Worm (Caenorhabditis elegans) whole organism, late embryonic: ENCODE data around the gene F25B5.5.

ENCODE experiments used
- F13H6.1 ChIP-seq: sonication (generic microtip); optimal IDR thresholded peaks from 2 replicates; lab custom pipeline; 2016; ENCODE audit warnings: missing genetic modification characterization, missing compliant biosample characterization
- K02D7.2 ChIP-seq: sonication (generic microtip); optimal IDR thresholded peaks from 2 replicates; lab custom pipeline; 2017; ENCODE audit warnings: mild to moderate bottlenecking, missing genetic modification characterization, missing compliant biosample characterization
- K09A11.1 ChIP-seq: sonication (generic microtip); optimal IDR thresholded peaks from 2 replicates; lab custom pipeline; 2017; ENCODE audit warnings: antibody characterized with exemption, mild to moderate bottlenecking, missing genetic modification characterization, missing compliant biosample characterization; ENCODE audit not compliant: insufficient read depth
- Y22D7AL.16 ChIP-seq: sonication (generic microtip); optimal IDR thresholded peaks from 2 replicates; lab custom pipeline; 2016; ENCODE audit warnings: missing genetic modification characterization, missing compliant biosample characterization
- ahr-1 ChIP-seq: sonication (generic microtip); optimal IDR thresholded peaks from 2 replicates; lab custom pipeline; 2016; ENCODE audit warnings: missing genetic modification characterization, missing compliant biosample characterization
- ama-1 ChIP-seq: fragments of 150-350 bp; optimal IDR thresholded peaks from 2 replicates; lab custom pipeline; 2014
- ceh-18 ChIP-seq: sonication (generic microtip); optimal IDR thresholded peaks from 2 replicates; lab custom pipeline; 2016; ENCODE audit warnings: missing genetic modification characterization, missing compliant biosample characterization
- ceh-19 ChIP-seq: fragments of 200-800 bp; sonication (Bioruptor generic); optimal IDR thresholded peaks from 2 replicates; lab custom pipeline; 2018; ENCODE audit warnings: mild to moderate bottlenecking, missing genetic modification characterization, missing compliant biosample characterization
- ceh-22 ChIP-seq: sonication (generic microtip); optimal IDR thresholded peaks from 2 replicates; lab custom pipeline; 2017; ENCODE audit warnings: missing biosample characterization, missing genetic modification characterization
- ceh-30 ChIP-seq: fragments of 150-350 bp; optimal IDR thresholded peaks from 2 replicates; lab custom pipeline; 2014; ENCODE audit warnings: missing biosample characterization, missing genetic modification characterization
- ceh-31 ChIP-seq: sonication (generic microtip); optimal IDR thresholded peaks from 2 replicates; lab custom pipeline; 2016; ENCODE audit warnings: missing genetic modification characterization, missing compliant biosample characterization
- ceh-34 ChIP-seq: sonication (generic microtip); optimal IDR thresholded peaks from 2 replicates; lab custom pipeline; 2016; ENCODE audit warnings: mild to moderate bottlenecking, missing genetic modification characterization, missing compliant biosample characterization
- ceh-6 ChIP-seq: fragments of 200-800 bp; sonication (Bioruptor generic); optimal IDR thresholded peaks from 2 replicates; lab custom pipeline; 2018; ENCODE audit warnings: mild to moderate bottlenecking, missing genetic modification characterization, missing compliant biosample characterization
- ceh-9 ChIP-seq: sonication (generic microtip); optimal IDR thresholded peaks from 2 replicates; lab custom pipeline; 2016; ENCODE audit warnings: mild to moderate bottlenecking, missing genetic modification characterization, inconsistent platforms, missing compliant biosample characterization
- dve-1 ChIP-seq: sonication (generic microtip); optimal IDR thresholded peaks from 2 replicates; lab custom pipeline; 2017; ENCODE audit warnings: antibody characterized with exemption, mild to moderate bottlenecking, missing genetic modification characterization, missing compliant biosample characterization
- elt-2 ChIP-seq: sonication (generic microtip); optimal IDR thresholded peaks from 2 replicates; lab custom pipeline; 2016; ENCODE audit warnings: missing genetic modification reagents, missing genetic modification characterization, missing compliant biosample characterization
- elt-4 ChIP-seq: sonication (generic microtip); optimal IDR thresholded peaks from 2 replicates; lab custom pipeline; 2016; ENCODE audit warnings: missing genetic modification characterization, missing compliant biosample characterization
- ets-4 ChIP-seq: sonication (generic microtip); optimal IDR thresholded peaks from 2 replicates; lab custom pipeline; 2016; ENCODE audit warnings: missing genetic modification characterization, missing compliant biosample characterization
- hlh-8 ChIP-seq: sonication (generic microtip); optimal IDR thresholded peaks from 2 replicates; lab custom pipeline; 2016; ENCODE audit warnings: missing genotype, missing genetic modification characterization, missing compliant biosample characterization
- madf-2 ChIP-seq: sonication (generic microtip); optimal IDR thresholded peaks from 2 replicates; lab custom pipeline; 2017; ENCODE audit warnings: missing genetic modification characterization, missing compliant biosample characterization
- mec-3 ChIP-seq: sonication (generic microtip); optimal IDR thresholded peaks from 2 replicates; lab custom pipeline; 2016; ENCODE audit warnings: borderline replicate concordance, missing genetic modification characterization, missing compliant biosample characterization
- nfya-1 ChIP-seq: sonication (generic microtip); optimal IDR thresholded peaks from 2 replicates; lab custom pipeline; 2017; ENCODE audit warnings: missing genetic modification characterization, mild to moderate bottlenecking, missing compliant biosample characterization, antibody characterized with exemption, moderate library complexity
- nhr-11 ChIP-seq: fragments of 150-350 bp; optimal IDR thresholded peaks from 2 replicates; lab custom pipeline; 2014; ENCODE audit warnings: missing biosample characterization, missing genetic modification characterization
- odd-2 ChIP-seq: sonication (generic microtip); optimal IDR thresholded peaks from 2 replicates; lab custom pipeline; 2017; ENCODE audit warnings: antibody characterized with exemption, mild to moderate bottlenecking, missing genetic modification characterization, missing compliant biosample characterization
- pat-9 ChIP-seq: fragments of 200-800 bp; sonication (Bioruptor generic); optimal IDR thresholded peaks from 2 replicates; lab custom pipeline; 2018; ENCODE audit warnings: mild to moderate bottlenecking, missing genetic modification characterization, moderate library complexity, missing compliant biosample characterization
- pros-1 ChIP-seq: fragments of 150-350 bp; optimal IDR thresholded peaks from 2 replicates; lab custom pipeline; 2014; ENCODE audit warnings: missing biosample characterization, missing genetic modification reagents, missing genetic modification characterization
- rnt-1 ChIP-seq: sonication (generic microtip); optimal IDR thresholded peaks from 2 replicates; lab custom pipeline; 2016; ENCODE audit warnings: missing genetic modification characterization, missing compliant biosample characterization
- sox-2 ChIP-seq: fragments of 200-800 bp; sonication (Bioruptor generic); IDR thresholded peaks from 2 replicates; pipeline ENCODE4 v1.3.6; 2022; ENCODE audit warnings: missing genetic modification reagents, missing genetic modification characterization, missing compliant biosample characterization
- syd-9 ChIP-seq: sonication (generic microtip); optimal IDR thresholded peaks from 2 replicates; lab custom pipeline; 2016; ENCODE audit warnings: mild to moderate bottlenecking, missing genetic modification characterization, moderate library complexity, missing compliant biosample characterization
- tbx-2 ChIP-seq: sonication (generic microtip); optimal IDR thresholded peaks from 2 replicates; lab custom pipeline; 2016; ENCODE audit warnings: missing genetic modification characterization, missing compliant biosample characterization
- ttx-3 ChIP-seq: sonication (generic microtip); optimal IDR thresholded peaks from 2 replicates; lab custom pipeline; 2016; ENCODE audit warnings: missing genetic modification reagents, missing genetic modification characterization, missing compliant biosample characterization
- unc-42 ChIP-seq: sonication (generic microtip); optimal IDR thresholded peaks from 2 replicates; lab custom pipeline; 2016; ENCODE audit warnings: missing genotype, missing genetic modification characterization, missing compliant biosample characterization
- unc-55 ChIP-seq: sonication (generic microtip); optimal IDR thresholded peaks from 2 replicates; lab custom pipeline; 2017; ENCODE audit warnings: missing biosample characterization, missing genetic modification reagents, missing genetic modification characterization
- unc-86 ChIP-seq: sonication (generic microtip); optimal IDR thresholded peaks from 2 replicates; lab custom pipeline; 2016; ENCODE audit warnings: missing genetic modification characterization, missing compliant biosample characterization
- zip-5 ChIP-seq: sonication (generic microtip); optimal IDR thresholded peaks from 2 replicates; lab custom pipeline; 2016; ENCODE audit warnings: missing genetic modification characterization, missing compliant biosample characterization

F25B5.5 gene

DNA sequence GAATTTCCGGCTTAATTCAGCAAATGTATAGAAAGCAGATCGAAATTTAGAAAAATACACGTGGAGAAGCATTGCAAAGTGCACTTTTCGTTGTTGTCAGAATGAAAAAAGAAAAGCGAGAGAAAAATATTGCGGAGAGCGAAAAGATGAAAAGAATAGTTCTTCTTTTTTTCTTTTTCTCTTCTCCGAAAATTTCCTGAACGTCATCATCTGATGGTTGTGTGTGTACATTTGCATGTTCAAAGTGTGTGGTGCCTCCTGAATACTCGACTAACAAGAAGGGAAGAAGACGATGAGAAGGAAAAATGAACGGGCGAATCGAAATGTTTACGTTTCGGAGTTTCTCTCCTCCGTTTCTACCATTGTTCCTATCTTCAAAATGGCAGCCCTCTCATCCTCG, 44.2 kb upstream of the F25B5.5 start:
- no peak for TF ChIP-seq ceh-9
- no peak for TF ChIP-seq ceh-34
- no peak for TF ChIP-seq ttx-3 (tag; lab: Kevin White, UChicago)
- no peak for TF ChIP-seq ahr-1 (tag; lab: Kevin White, UChicago)
- TF ChIP-seq ceh-19 (GFP tag; lab: Kevin White, UChicago) = no peak
- no peak for TF ChIP-seq madf-2 (tag; lab: Kevin White, UChicago)
- no peak for TF ChIP-seq K02D7.2
- TF ChIP-seq ceh-6 = no peak
- TF ChIP-seq ceh-22 = no peak
- TF ChIP-seq pat-9 (tag; lab: Kevin White, UChicago) = no peak
- TF ChIP-seq nhr-11 = no peak
- no peak for TF ChIP-seq odd-2 (tag; lab: Kevin White, UChicago)

ce11 chrIII:5988991-5989726, 43.2 kb upstream of the F25B5.5 start:
- no peak for TF ChIP-seq ama-1
- TF ChIP-seq ceh-18 (tag; lab: Kevin White, UChicago) = peak; percentile 5
- peak; percentile 42 for TF ChIP-seq mec-3
- peak; percentile 63 for TF ChIP-seq unc-55
- peak; percentile 0 for TF ChIP-seq ets-4
- peak; percentile 8 for TF ChIP-seq unc-42
- TF ChIP-seq zip-5 (tag; lab: Kevin White, UChicago) = no peak

DNA sequence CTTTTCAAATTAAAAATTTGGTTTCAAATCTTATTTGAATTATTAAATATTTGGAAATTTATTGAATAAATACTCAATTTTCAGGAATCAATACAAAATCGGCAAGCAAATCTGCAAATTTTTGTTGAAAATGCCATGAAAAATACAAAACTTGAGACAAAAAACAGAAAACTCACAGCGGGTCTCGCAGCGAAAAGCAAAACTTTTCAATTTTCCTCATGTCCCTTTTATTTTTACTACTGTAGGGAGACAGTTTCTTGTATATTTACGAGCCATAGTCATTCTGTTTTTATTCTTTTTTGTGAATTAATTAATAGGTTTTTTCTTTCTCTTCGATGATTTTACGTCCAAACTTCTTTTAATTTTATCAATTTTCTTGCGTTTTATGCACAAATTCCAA, 42.5 kb upstream of the F25B5.5 start:
- TF ChIP-seq zip-5 (tag; lab: Kevin White, UChicago) (no peak), rnt-1 (tag; lab: Kevin White, UChicago) (no peak), elt-2 (no peak), madf-2 (tag; lab: Kevin White, UChicago) (no peak)

- TF ChIP-seq tbx-2 (tag; lab: Kevin White, UChicago) (peak; percentile 0), pat-9 (tag; lab: Kevin White, UChicago) (no peak), ceh-18 (tag; lab: Kevin White, UChicago) (no peak), nhr-11 (no peak), ahr-1 (tag; lab: Kevin White, UChicago) (no peak), pros-1 (no peak), unc-86 (no peak), K02D7.2 (no peak), Y22D7AL.16 (no peak), ttx-3 (tag; lab: Kevin White, UChicago) (no peak), madf-2 (tag; lab: Kevin White, UChicago) (no peak), ceh-34 (no peak), syd-9 (tag; lab: Kevin White, UChicago) (no peak), hlh-8 (tag; lab: Kevin White, UChicago) (no peak), sox-2 (GFP tag; lab: Robert Waterston, UW) (no peak), dve-1 (tag; lab: Kevin White, UChicago) (no peak), elt-4 (tag; lab: Kevin White, UChicago) (no peak), rnt-1 (tag; lab: Kevin White, UChicago) (no peak), nfya-1 (tag; lab: Kevin White, UChicago) (no peak), elt-2 (no peak), ceh-31 (tag; lab: Kevin White, UChicago) (peak; percentile 29), ceh-19 (GFP tag; lab: Kevin White, UChicago) (no peak), unc-42 (peak; percentile 72), K09A11.1 (tag; lab: Kevin White, UChicago) (no peak), F13H6.1 (tag; lab: Kevin White, UChicago) (no peak), ceh-30 (no peak)
- TF ChIP-seq, all 69 proteins: peak for 3
These were observed 42.1 kb upstream of the F25B5.5 start for ce11 chrIII:5988010-5988409.
